Worm (Caenorhabditis elegans): ENCODE results near the gene gst-2.

The gst-2 gene

ce11 chrIV:10153479-10153878, 11.6 kb upstream of the gst-2 start:
- TF ChIP-seq hlh-15 (tag; optimal IDR thresholded peaks at IDR 0.05) (no peak), ceh-14 (tag; optimal IDR thresholded peaks at IDR 0.05) (no peak), unc-55 (GFP tag; optimal IDR thresholded peaks at IDR 0.05) (no peak), ref-2 (tag; optimal IDR thresholded peaks at IDR 0.05) (no peak), ceh-6 (GFP tag; optimal IDR thresholded peaks at IDR 0.05) (no peak), pqm-1 (tag; optimal IDR thresholded peaks at IDR 0.05) (no peak), ceh-18 (tag; optimal IDR thresholded peaks at IDR 0.05) (no peak), ceh-45 (GFP tag; IDR thresholded peaks at IDR 0.05) (no peak), elt-4 (tag; optimal IDR thresholded peaks at IDR 0.05) (no peak), pat-9 (tag; optimal IDR thresholded peaks at IDR 0.05) (no peak), lim-6 (tag; optimal IDR thresholded peaks at IDR 0.05) (no peak)

- TF ChIP-seq hlh-6 (tag; optimal IDR thresholded peaks at IDR 0.05) (no peak), ceh-6 (GFP tag; optimal IDR thresholded peaks at IDR 0.05) (no peak), unc-3 (GFP tag; conservative IDR thresholded peaks at IDR 0.05) (no peak), unc-3 (tag; optimal IDR thresholded peaks at IDR 0.05) (no peak), unc-42 (tag; optimal IDR thresholded peaks at IDR 0.05) (peak; percentile 84), nfya-1 (tag; optimal IDR thresholded peaks at IDR 0.05) (peak; percentile 28)
Measured at ce11 chrIV:10151439-10151997, 9.7 kb upstream of the gst-2 start, which contains the start of gene copg-1. Gene copg-1 (plus strand): TSS chrIV:10151947.

ce11 chrIV:10150552-10151004, 8.7 kb upstream of the gst-2 start, which contains the start of gene tsp-12:
Gene tsp-12 (minus strand): TSS chrIV:10150602.
- TF ChIP-seq fkh-10 (GFP tag; optimal IDR thresholded peaks at IDR 0.05) (no peak), unc-42 (tag; optimal IDR thresholded peaks at IDR 0.05) (peak; percentile 29), ceh-34 (tag; optimal IDR thresholded peaks at IDR 0.05) (peak; percentile 15)

- no peak for TF ChIP-seq ceh-24 (tag; optimal IDR thresholded peaks at IDR 0.05)
- TF ChIP-seq pat-9 (tag; optimal IDR thresholded peaks at IDR 0.05), result no peak
- TF ChIP-seq ceh-34 (tag; optimal IDR thresholded peaks at IDR 0.05), result no peak
- TF ChIP-seq lin-11 (tag; optimal IDR thresholded peaks at IDR 0.05), result no peak
- no peak for TF ChIP-seq fkh-6 (tag; optimal IDR thresholded peaks at IDR 0.05)
Measured at ce11 chrIV:10148938-10149337, 7.1 kb upstream of the gst-2 start, which contains the start of gene pigs-1. Gene pigs-1 (minus strand): TSS chrIV:10149038.

ce11 chrIV:10146885-10147284, 5.0 kb upstream of the gst-2 start, which contains the start of gene T14G10.8:
Gene T14G10.8 (minus strand): TSS chrIV:10146985.
- TF ChIP-seq elt-4 (tag; optimal IDR thresholded peaks at IDR 0.05) (no peak), mec-3 (tag; optimal IDR thresholded peaks at IDR 0.05; ENCODE audit: borderline replicate concordance) (no peak), ceh-18 (tag; optimal IDR thresholded peaks at IDR 0.05) (no peak), C38D4.7 (GFP tag; optimal IDR thresholded peaks at IDR 0.05) (no peak), elt-2 (tag; optimal IDR thresholded peaks at IDR 0.05) (no peak), sdc-2 (tag; optimal IDR thresholded peaks at IDR 0.05) (no peak), syd-9 (tag; optimal IDR thresholded peaks at IDR 0.05) (no peak), npax-4 (tag; optimal IDR thresholded peaks at IDR 0.05) (no peak), pat-9 (tag; optimal IDR thresholded peaks at IDR 0.05) (no peak), C08G9.2 (tag; optimal IDR thresholded peaks at IDR 0.05) (no peak), fax-1 (tag; optimal IDR thresholded peaks at IDR 0.05) (no peak), odd-2 (tag; optimal IDR thresholded peaks at IDR 0.05) (no peak)

ce11 chrIV:10144909-10145308, 3.0 kb upstream of the gst-2 start:
- no peak for TF ChIP-seq hlh-13 (GFP tag; optimal IDR thresholded peaks at IDR 0.05)
- TF ChIP-seq zip-5 (tag; optimal IDR thresholded peaks at IDR 0.05), result no peak
- TF ChIP-seq ceh-6 (GFP tag; optimal IDR thresholded peaks at IDR 0.05), result no peak

Measured in whole organism, late embryonic.